Fruit fly (Drosophila melanogaster) whole organism, embryonic: ENCODE results near the gene CG9919.

Experiments used
- BEAF-32 ChIP-seq: fragments of 200-800 bp; sonication (Bioruptor generic); optimal IDR thresholded peaks from 3 replicates; lab custom pipeline; 2017; ENCODE audit warnings: missing biosample characterization, missing genetic modification characterization, mild to moderate bottlenecking, moderate library complexity, missing genetic modification reagents
- CG10267 ChIP-seq: fragments of 200-800 bp; sonication (Bioruptor generic); optimal IDR thresholded peaks from 2 replicates; lab custom pipeline; 2018; ENCODE audit warnings: missing biosample characterization, mild to moderate bottlenecking, missing genetic modification characterization, moderate library complexity
- CG10274 ChIP-seq: fragments of 200-800 bp; sonication (Bioruptor generic); optimal IDR thresholded peaks from 3 replicates; lab custom pipeline; 2017; ENCODE audit warnings: missing biosample characterization, mild to moderate bottlenecking, missing genetic modification characterization
- CG11560 ChIP-seq: fragments of 200-800 bp; sonication (Bioruptor generic); IDR thresholded peaks from 3 replicates; pipeline ENCODE4 v1.3.6; 2022; ENCODE audit warnings: missing biosample characterization, missing genetic modification characterization
- CG12236 ChIP-seq: fragments of 200-800 bp; sonication (Bioruptor generic); optimal IDR thresholded peaks from 2 replicates; lab custom pipeline; 2016; ENCODE audit warnings: missing biosample characterization, missing genetic modification characterization
- CG13123 ChIP-seq: fragments of 200-800 bp; sonication (Bioruptor generic); optimal IDR thresholded peaks from 2 replicates; lab custom pipeline; 2016; ENCODE audit warnings: missing biosample characterization, missing genetic modification characterization
- CG14050 ChIP-seq: fragments of 200-800 bp; sonication (Bioruptor generic); IDR thresholded peaks from 3 replicates; pipeline ENCODE4 v1.3.6; 2022; ENCODE audit warnings: missing biosample characterization, missing genetic modification characterization
- CG16813 ChIP-seq: fragments of 200-800 bp; sonication (Bioruptor generic); IDR thresholded peaks from 3 replicates; pipeline ENCODE4 v1.3.6; 2022; ENCODE audit warnings: missing biosample characterization, missing genetic modification characterization; ENCODE audit not compliant: partially characterized antibody
- CG16815 ChIP-seq: fragments of 200-800 bp; sonication (Bioruptor generic); optimal IDR thresholded peaks from 3 replicates; lab custom pipeline; 2017; ENCODE audit warnings: missing biosample characterization, mild to moderate bottlenecking, missing genetic modification characterization
- CG17328 ChIP-seq: fragments of 200-800 bp; sonication (Bioruptor generic); IDR thresholded peaks from 2 replicates; pipeline ENCODE4 v1.3.6; 2022; ENCODE audit warnings: missing biosample characterization, missing genetic modification characterization
- CG17385 ChIP-seq: fragments of 200-800 bp; sonication (Bioruptor generic); optimal IDR thresholded peaks from 3 replicates; lab custom pipeline; 2018; ENCODE audit warnings: missing biosample characterization, mild to moderate bottlenecking, missing genetic modification characterization
- CG17612 ChIP-seq: fragments of 200-800 bp; sonication (Bioruptor generic); IDR thresholded peaks from 2 replicates; pipeline ENCODE4 v1.3.6; 2022; ENCODE audit warnings: missing biosample characterization, missing genetic modification characterization
- CG1832 ChIP-seq: fragments of 200-800 bp; sonication (Bioruptor generic); optimal IDR thresholded peaks from 2 replicates; lab custom pipeline; 2017; ENCODE audit warnings: missing biosample characterization, mild to moderate bottlenecking, missing genetic modification characterization, inconsistent platforms
- CG2712 ChIP-seq: fragments of 200-800 bp; optimal IDR thresholded peaks from 3 replicates; lab custom pipeline; 2019; ENCODE audit warnings: missing biosample characterization, mild to moderate bottlenecking, missing genetic modification characterization, moderate library complexity
- CG4707 ChIP-seq: fragments of 200-800 bp; sonication (Bioruptor generic); optimal IDR thresholded peaks from 2 replicates; lab custom pipeline; 2018; ENCODE audit warnings: missing biosample characterization, mild to moderate bottlenecking, missing genetic modification characterization, moderate library complexity
- CG6765 ChIP-seq: fragments of 200-800 bp; sonication (Bioruptor generic); optimal IDR thresholded peaks from 3 replicates; lab custom pipeline; 2017; ENCODE audit warnings: missing biosample characterization, mild to moderate bottlenecking, missing genetic modification characterization
- Fer1 ChIP-seq: fragments of 200-800 bp; sonication (Bioruptor generic); optimal IDR thresholded peaks from 2 replicates; lab custom pipeline; 2017; ENCODE audit warnings: missing biosample characterization, mild to moderate bottlenecking, missing genetic modification characterization
- Fer3 ChIP-seq: fragments of 200-800 bp; sonication (Bioruptor generic); optimal IDR thresholded peaks from 2 replicates; lab custom pipeline; 2018; ENCODE audit warnings: missing biosample characterization, mild to moderate bottlenecking, missing genetic modification characterization, moderate library complexity
- HLH4C ChIP-seq: fragments of 200-800 bp; sonication (Bioruptor generic); IDR thresholded peaks from 3 replicates; pipeline ENCODE4 v1.3.6; 2022; ENCODE audit warnings: missing biosample characterization, missing genetic modification characterization; ENCODE audit not compliant: partially characterized antibody
- HLHmδ ChIP-seq: fragments of 200-800 bp; sonication (Bioruptor generic); optimal IDR thresholded peaks from 2 replicates; lab custom pipeline; 2018; ENCODE audit warnings: missing biosample characterization, mild to moderate bottlenecking, missing genetic modification characterization, moderate library complexity
- Hmr ChIP-seq: fragments of 200-800 bp; sonication (Bioruptor generic); optimal IDR thresholded peaks from 3 replicates; lab custom pipeline; 2017; ENCODE audit warnings: mild to moderate bottlenecking, missing biosample characterization, missing genetic modification reagents, missing genetic modification characterization
- Hmx ChIP-seq: fragments of 200-800 bp; sonication (Bioruptor generic); optimal IDR thresholded peaks from 2 replicates; lab custom pipeline; 2016; ENCODE audit warnings: missing biosample characterization, missing genetic modification characterization
- Lpt ChIP-seq: fragments of >200 bp; optimal IDR thresholded peaks from 2 replicates; lab custom pipeline; 2018; ENCODE audit warnings: missing biosample characterization, missing genetic modification characterization
- Meics ChIP-seq: fragments of 200-800 bp; sonication (Bioruptor generic); optimal IDR thresholded peaks from 2 replicates; lab custom pipeline; 2017; ENCODE audit warnings: missing biosample characterization, mild to moderate bottlenecking, missing genetic modification characterization
- Mes4 ChIP-seq: fragments of 200-800 bp; sonication (Bioruptor generic); optimal IDR thresholded peaks from 2 replicates; lab custom pipeline; 2016; ENCODE audit warnings: missing biosample characterization, missing genetic modification characterization
- PHDP ChIP-seq: fragments of 200-800 bp; sonication (Bioruptor generic); optimal IDR thresholded peaks from 3 replicates; lab custom pipeline; 2018; ENCODE audit warnings: missing biosample characterization, mild to moderate bottlenecking, missing genetic modification characterization, moderate library complexity
- TFAM ChIP-seq: fragments of 200-800 bp; sonication (Bioruptor generic); optimal IDR thresholded peaks from 2 replicates; lab custom pipeline; 2017; ENCODE audit warnings: missing biosample characterization, missing genetic modification characterization, inconsistent platforms
- bbx ChIP-seq: fragments of 200-800 bp; sonication (Bioruptor generic); IDR thresholded peaks from 2 replicates; pipeline ENCODE4 v1.3.6; 2022; ENCODE audit warnings: missing biosample characterization, missing genetic modification characterization; ENCODE audit not compliant: partially characterized antibody
- btn ChIP-seq: fragments of 200-800 bp; sonication (Bioruptor generic); optimal IDR thresholded peaks from 2 replicates; lab custom pipeline; 2016; ENCODE audit warnings: missing biosample characterization, missing genetic modification characterization
- cas ChIP-seq: fragments of 200-800 bp; sonication (Bioruptor generic); IDR thresholded peaks from 2 replicates; pipeline ENCODE4 v1.3.6; 2022; ENCODE audit warnings: missing biosample characterization, missing genetic modification characterization
- crol ChIP-seq: fragments of 200-800 bp; sonication (Bioruptor generic); IDR thresholded peaks from 2 replicates; pipeline ENCODE4 v1.3.6; 2022; ENCODE audit warnings: missing biosample characterization, missing genetic modification characterization
- cwo ChIP-seq: fragments of 200-800 bp; sonication (Bioruptor generic); optimal IDR thresholded peaks from 3 replicates; lab custom pipeline; 2017; ENCODE audit warnings: missing biosample characterization, missing genetic modification characterization, mild to moderate bottlenecking, moderate library complexity, missing genetic modification reagents
- disco-r ChIP-seq: fragments of 200-800 bp; sonication (Bioruptor generic); optimal IDR thresholded peaks from 2 replicates; lab custom pipeline; 2016; ENCODE audit warnings: missing biosample characterization, missing genetic modification characterization
- fd102C ChIP-seq: fragments of 200-800 bp; sonication (Bioruptor generic); optimal IDR thresholded peaks from 2 replicates; lab custom pipeline; 2018; ENCODE audit warnings: missing biosample characterization, mild to moderate bottlenecking, missing genetic modification characterization, moderate library complexity
- gce ChIP-seq: fragments of 200-800 bp; sonication (Bioruptor generic); IDR thresholded peaks from 3 replicates; pipeline ENCODE4 v1.3.6; 2022; ENCODE audit warnings: missing biosample characterization, missing genetic modification characterization
- gcm ChIP-seq: fragments of 200-800 bp; sonication (Bioruptor generic); optimal IDR thresholded peaks from 2 replicates; lab custom pipeline; 2019; ENCODE audit warnings: missing biosample characterization, mild to moderate bottlenecking, missing genetic modification characterization, moderate library complexity
- gro ChIP-seq: fragments of 200-800 bp; sonication (Bioruptor generic); optimal IDR thresholded peaks from 2 replicates; lab custom pipeline; 2016; ENCODE audit warnings: missing biosample characterization, missing genetic modification characterization
- ham ChIP-seq: fragments of 200-800 bp; sonication (Bioruptor generic); IDR thresholded peaks from 2 replicates; pipeline ENCODE4 v1.3.6; 2022; ENCODE audit warnings: missing biosample characterization, missing genetic modification characterization
- jigr1 ChIP-seq: fragments of 200-800 bp; sonication (Bioruptor generic); IDR thresholded peaks from 3 replicates; pipeline ENCODE4 v1.3.6; 2022; ENCODE audit warnings: missing biosample characterization, missing genetic modification characterization
- kay ChIP-seq: fragments of 200-800 bp; sonication (Bioruptor generic); optimal IDR thresholded peaks from 2 replicates; lab custom pipeline; 2016; ENCODE audit warnings: missing biosample characterization, missing genetic modification characterization
- knrl ChIP-seq: fragments of 200-800 bp; sonication (Bioruptor generic); IDR thresholded peaks from 3 replicates; pipeline ENCODE4 v1.3.6; 2022; ENCODE audit warnings: missing biosample characterization, missing genetic modification characterization; ENCODE audit not compliant: partially characterized antibody
- lab ChIP-seq: fragments of 200-800 bp; sonication (Bioruptor generic); optimal IDR thresholded peaks from 3 replicates; lab custom pipeline; 2017; ENCODE audit warnings: missing biosample characterization, missing genetic modification characterization, mild to moderate bottlenecking, moderate library complexity, missing genetic modification reagents
- nom ChIP-seq: fragments of 200-800 bp; sonication (Bioruptor generic); optimal IDR thresholded peaks from 2 replicates; lab custom pipeline; 2017; ENCODE audit warnings: missing biosample characterization, missing genetic modification characterization, mild to moderate bottlenecking, moderate library complexity, missing genetic modification reagents
- onecut ChIP-seq: fragments of 200-800 bp; sonication (Bioruptor generic); IDR thresholded peaks from 2 replicates; pipeline ENCODE4 v1.3.6; 2022; ENCODE audit warnings: missing biosample characterization, missing genetic modification characterization
- p53 ChIP-seq: fragments of 200-800 bp; sonication (Bioruptor generic); optimal IDR thresholded peaks from 2 replicates; lab custom pipeline; 2016; ENCODE audit warnings: missing biosample characterization, missing genetic modification characterization
- prd ChIP-seq, 3 experiments: fragments of >200 bp in 2 of 3; fragments of 200-800 bp in 1 of 3; sonication (Bioruptor generic) in 1 of 3; optimal IDR thresholded peaks in 2 of 3; IDR thresholded peaks in 1 of 3; 2 replicates in 2 of 3; 3 replicates in 1 of 3; pipeline versions ENCODE4 v1.3.6 to Lab custom; 2017 to 2022; ENCODE audit warnings: missing biosample characterization in 1 of 3, missing genetic modification characterization in 1 of 3
- slbo ChIP-seq: fragments of 200-800 bp; sonication (Bioruptor generic); IDR thresholded peaks from 2 replicates; pipeline ENCODE4 v1.3.6; 2022; ENCODE audit warnings: missing biosample characterization, missing genetic modification characterization
- zen ChIP-seq: fragments of 200-800 bp; sonication (Bioruptor generic); optimal IDR thresholded peaks from 3 replicates; lab custom pipeline; 2018; ENCODE audit warnings: missing biosample characterization, mild to moderate bottlenecking, missing genetic modification characterization, moderate library complexity

The CG9919 gene

dm6 chrX:16279340-16279941 lies 51.1 kb downstream of the CG9919 start (continued):
- TF ChIP-seq HLH4C (GFP tag; lab: Robert Waterston, UW) (0 out of 3 replicates have a peak, but pooled peaks have one; percentile 19), TFAM (GFP tag; lab: Kevin White, UChicago) (no peak), CG10267 (tag; lab: Kevin White, UChicago) (peak; percentile 17), gce (peak; percentile 84), disco-r (GFP tag; lab: Kevin White, UChicago) (peak; percentile 66), BEAF-32 (no peak), ham (peak; percentile 50; the same call in 1 of the 2 replicates), CG16813 (GFP tag; lab: Robert Waterston, UW) (peak; percentile 56; the same call in 2 of the 3 replicates), zen (peak; percentile 64), lab (peak; percentile 84), jigr1 (peak; percentile 79; the same call in 2 of the 3 replicates), onecut (GFP tag; lab: Robert Waterston, UW) (peak; percentile 85), cwo (GFP tag; lab: Kevin White, UChicago) (peak; percentile 57), gro (GFP tag; lab: Kevin White, UChicago) (peak; percentile 21), Meics (GFP tag; lab: Kevin White, UChicago) (peak; percentile 76), CG14050 (peak; percentile 87), CG17612 (peak; percentile 85), CG11560 (peak; percentile 86), nom (GFP tag; lab: Kevin White, UChicago) (peak; percentile 75), CG17328 (GFP tag; lab: Robert Waterston, UW) (peak; percentile 80), Fer3 (peak; percentile 75), CG16815 (peak; percentile 82), Mes4 (GFP tag; lab: Kevin White, UChicago) (peak; percentile 42), CG6765 (GFP tag; lab: Kevin White, UChicago) (no peak), prd (optimal IDR thresholded peaks at IDR 0.05; lab: Kevin White, UChicago) (no peak), prd (GFP tag; IDR thresholded peaks at IDR 0.05; lab: Robert Waterston, UW) (peak; percentile 95), CG17385 (peak; percentile 59), btn (GFP tag; lab: Kevin White, UChicago) (peak; percentile 58), knrl (peak; percentile 43; the same call in 1 of the 3 replicates), CG10274 (GFP tag; lab: Kevin White, UChicago) (peak; percentile 64), CG1832 (GFP tag; lab: Kevin White, UChicago) (no peak), HLHmδ (GFP tag; lab: Kevin White, UChicago) (no peak), gcm (GFP tag; lab: Kevin White, UChicago) (peak; percentile 42), PHDP (tag; lab: Kevin White, UChicago) (peak; percentile 41), Hmr (GFP tag; lab: Kevin White, UChicago) (peak; percentile 60), Fer1 (GFP tag; lab: Kevin White, UChicago) (peak; percentile 67), bbx (GFP tag; lab: Robert Waterston, UW) (peak; percentile 18; the same call in 1 of the 2 replicates), CG13123 (GFP tag; lab: Kevin White, UChicago) (peak; percentile 56), fd102C (GFP tag; lab: Kevin White, UChicago) (no peak), p53 (GFP tag; lab: Kevin White, UChicago) (peak; percentile 77), kay (peak; percentile 32), CG4707 (GFP tag; lab: Kevin White, UChicago) (peak; percentile 37), CG12236 (GFP tag; lab: Kevin White, UChicago) (peak; percentile 24), slbo (GFP tag; lab: Robert Waterston, UW) (peak; percentile 94), crol (GFP tag; lab: Robert Waterston, UW) (peak; percentile 41; the same call in 1 of the 2 replicates), Hmx (peak; percentile 74), cas (peak; percentile 42; the same call in 1 of the 2 replicates), CG2712 (tag; lab: Kevin White, UChicago) (peak; percentile 75), Lpt (GFP tag; lab: Kevin White, UChicago) (no peak)
